Worm (Caenorhabditis elegans): Measurements from ENCODE around the gene F55E10.4.

F55E10.4 gene

ce11 chrX:8286740-8287299, 40.9 kb downstream of the F55E10.4 start, which contains the start of gene sec-16A.2 (continued):
- TF ChIP-seq pha-4 (tag; optimal IDR thresholded peaks at IDR 0.05) (no peak), aptf-2 (GFP tag; conservative IDR thresholded peaks at IDR 0.05) (no peak), Y53G8AR.9 (GFP tag; conservative IDR thresholded peaks at IDR 0.05) (no peak), F37B4.10 (GFP tag; IDR thresholded peaks at IDR 0.05) (no peak), egl-18 (GFP tag; IDR thresholded peaks at IDR 0.05) (no peak), F23B12.7 (tag; optimal IDR thresholded peaks at IDR 0.05; ENCODE audit: insufficient read depth) (no peak), ceh-79 (tag; optimal IDR thresholded peaks at IDR 0.05) (no peak), dpl-1 (GFP tag; optimal IDR thresholded peaks at IDR 0.05) (no peak), egl-44 (GFP tag; IDR thresholded peaks at IDR 0.05) (no peak), D2030.7 (GFP tag; IDR thresholded peaks at IDR 0.05) (no peak), F55B11.4 (tag; optimal IDR thresholded peaks at IDR 0.05; ENCODE audit: borderline replicate concordance, insufficient read depth) (no peak), atf-7 (tag; optimal IDR thresholded peaks at IDR 0.05) (no peak), F22D6.2 (tag; optimal IDR thresholded peaks at IDR 0.05) (no peak), let-607 (tag; optimal IDR thresholded peaks at IDR 0.05) (peak; percentile 5 to 58), egrh-3 (GFP tag; IDR thresholded peaks at IDR 0.05) (no peak), lsy-27 (tag; optimal IDR thresholded peaks at IDR 0.05; ENCODE audit: borderline replicate concordance, insufficient read depth) (no peak)

ce11 chrX:8286164-8286563, 41.5 kb downstream of the F55E10.4 start:
- TF ChIP-seq egl-18 (GFP tag; IDR thresholded peaks at IDR 0.05) (no peak), let-607 (tag; optimal IDR thresholded peaks at IDR 0.05) (no peak), hlh-12 (tag; optimal IDR thresholded peaks at IDR 0.05) (no peak), tbp1 (GFP tag; optimal IDR thresholded peaks at IDR 0.05) (no peak), cebp-2 (GFP tag; IDR thresholded peaks at IDR 0.05) (no peak), cebp-1 (GFP tag; IDR thresholded peaks at IDR 0.05) (peak; percentile 91), cebp-1 (tag; optimal IDR thresholded peaks at IDR 0.05) (peak; percentile 97), Y53G8AR.9 (GFP tag; conservative IDR thresholded peaks at IDR 0.05) (no peak)

ce11 chrX:8285169-8285796, 42.4 kb downstream of the F55E10.4 start, which contains the start of the genes fis-2 and F13B9.2:
Gene fis-2, minus strand, starts transcription at chrX:8285219.
Gene F13B9.2, plus strand, starts transcription at chrX:8285683.
- TF ChIP-seq F52B5.7 (tag; optimal IDR thresholded peaks at IDR 0.05) (no peak), attf-3 (GFP tag; conservative IDR thresholded peaks at IDR 0.05) (no peak), F33H1.4 (GFP tag; IDR thresholded peaks at IDR 0.05) (no peak), attf-5 (GFP tag; optimal IDR thresholded peaks at IDR 0.05) (no peak), ama-1 (optimal IDR thresholded peaks at IDR 0.05) (no peak), ama-1 (GFP tag; optimal IDR thresholded peaks at IDR 0.05) (no peak), lsy-27 (tag; optimal IDR thresholded peaks at IDR 0.05; ENCODE audit: borderline replicate concordance, insufficient read depth) (no peak), tbp1 (GFP tag; optimal IDR thresholded peaks at IDR 0.05) (no peak), gei-17 (GFP tag; optimal IDR thresholded peaks at IDR 0.05) (no peak), ceh-100 (GFP tag; IDR thresholded peaks at IDR 0.05) (no peak), hmg-1.2 (GFP tag; IDR thresholded peaks at IDR 0.05) (no peak), mes-4 (tag; optimal IDR thresholded peaks at IDR 0.05) (no peak), C17E4.6 (GFP tag; IDR thresholded peaks at IDR 0.05) (no peak), F39B2.1 (GFP tag; IDR thresholded peaks at IDR 0.05) (no peak), lin-35 (GFP tag; optimal IDR thresholded peaks at IDR 0.05) (no peak), rec-8 (tag; optimal IDR thresholded peaks at IDR 0.05) (no peak), cebp-2 (GFP tag; IDR thresholded peaks at IDR 0.05) (no peak)
